Worm (Caenorhabditis elegans) whole organism, mixed stage, embryonic: ENCODE data around the gene srt-28.

Experiments used
- lsy-2 ChIP-seq: fragments of 150-350 bp; optimal IDR thresholded peaks from 2 replicates; lab custom pipeline; 2014; ENCODE audit warnings: missing biosample characterization, missing genetic modification characterization
- mep-1 ChIP-seq: fragments of 150-350 bp; optimal IDR thresholded peaks from 2 replicates; lab custom pipeline; 2017; ENCODE audit warnings: missing biosample characterization, missing genetic modification reagents, missing genetic modification characterization, inconsistent platforms
- nhr-12 ChIP-seq: fragments of 150-350 bp; optimal IDR thresholded peaks from 2 replicates; lab custom pipeline; 2014; ENCODE audit warnings: missing biosample characterization, missing genetic modification characterization
- nhr-2 ChIP-seq: fragments of 150-350 bp; optimal IDR thresholded peaks from 2 replicates; lab custom pipeline; 2014; ENCODE audit warnings: missing biosample characterization, missing genetic modification characterization
- nhr-28 ChIP-seq: fragments of 150-350 bp; optimal IDR thresholded peaks from 2 replicates; lab custom pipeline; 2014; ENCODE audit warnings: missing biosample characterization, missing genetic modification characterization
- nhr-76 ChIP-seq: sonication (generic microtip); optimal IDR thresholded peaks from 2 replicates; lab custom pipeline; 2017; ENCODE audit warnings: missing biosample characterization, missing genetic modification characterization
- snpc-4 ChIP-seq: fragments of 150-350 bp; optimal IDR thresholded peaks from 2 replicates; lab custom pipeline; 2014; ENCODE audit warnings: missing biosample characterization, missing genetic modification characterization
- unc-120 ChIP-seq: sonication (generic microtip); optimal IDR thresholded peaks from 2 replicates; lab custom pipeline; 2017; ENCODE audit warnings: missing genetic modification characterization, missing compliant biosample characterization; ENCODE audit not compliant: poor library complexity, severe bottlenecking
- unc-62 ChIP-seq: fragments of 150-350 bp; optimal IDR thresholded peaks from 2 replicates; lab custom pipeline; 2014; ENCODE audit warnings: missing biosample characterization, missing genetic modification reagents, missing genetic modification characterization

- TF ChIP-seq nhr-2 (tag; lab: Kevin White, UChicago), result no peak
- no peak for TF ChIP-seq nhr-28 (tag; lab: Kevin White, UChicago)
- no peak for TF ChIP-seq unc-62 (GFP tag; lab: Kevin White, UChicago)
- no peak for TF ChIP-seq mep-1 (tag; lab: Kevin White, UChicago)
- TF ChIP-seq lsy-2 (tag; lab: Kevin White, UChicago), result no peak
- no peak for TF ChIP-seq unc-120 (tag; lab: Kevin White, UChicago)
- TF ChIP-seq nhr-76, result no peak
- no peak for TF ChIP-seq snpc-4
- TF ChIP-seq nhr-12, result no peak
These were observed 17.5 kb downstream of the srt-28 start, which contains the start of gene Y45G12B.3 for ce11 chrV:2695935-2696334.
